Worm (Caenorhabditis elegans) whole organism, young adult: ENCODE results near the gene ddr-1.
A peak's percentile ranks its signal among the peaks of the same experiment; 100 is the strongest.

ENCODE experiments used
- B0019.2 ChIP-seq: fragments of 200-800 bp; sonication (Bioruptor generic); conservative IDR thresholded peaks from 2 replicates; pipeline ENCODE4 v1.3.6; 2022; ENCODE audit warnings: missing genetic modification reagents, missing genetic modification characterization, missing compliant biosample characterization
- B0336.3 ChIP-seq: fragments of 200-800 bp; sonication (Bioruptor generic); IDR thresholded peaks from 2 replicates; pipeline ENCODE4 v1.3.6; 2022; ENCODE audit warnings: missing genetic modification characterization, missing compliant biosample characterization
- C17E4.6 ChIP-seq: fragments of 200-800 bp; sonication (Bioruptor generic); IDR thresholded peaks from 2 replicates; pipeline ENCODE4 v1.3.6; 2022; ENCODE audit warnings: missing genetic modification reagents, missing genetic modification characterization, missing compliant biosample characterization
- F10E7.11 ChIP-seq: sonication (generic microtip); optimal IDR thresholded peaks from 2 replicates; lab custom pipeline; 2017; ENCODE audit warnings: mild to moderate bottlenecking, missing genetic modification characterization, moderate library complexity, missing compliant biosample characterization
- F23B12.7 ChIP-seq: sonication (generic microtip); optimal IDR thresholded peaks from 2 replicates; lab custom pipeline; 2017; ENCODE audit warnings: missing genetic modification characterization, mild to moderate bottlenecking, missing compliant biosample characterization, antibody characterized with exemption, moderate library complexity; ENCODE audit not compliant: insufficient read depth
- F55B11.4 ChIP-seq: sonication (generic microtip); optimal IDR thresholded peaks from 2 replicates; lab custom pipeline; 2016; ENCODE audit warnings: missing compliant biosample characterization, missing genetic modification characterization, borderline replicate concordance; ENCODE audit not compliant: insufficient read depth
- F57A8.1 ChIP-seq: fragments of 200-800 bp; sonication (Bioruptor generic); optimal IDR thresholded peaks from 2 replicates; lab custom pipeline; 2018; ENCODE audit warnings: mild to moderate bottlenecking, missing genetic modification characterization, moderate library complexity, missing compliant biosample characterization
- F57C9.4 ChIP-seq: sonication (generic microtip); optimal IDR thresholded peaks from 2 replicates; lab custom pipeline; 2017; ENCODE audit warnings: mild to moderate bottlenecking, missing genetic modification characterization, missing compliant biosample characterization
- K11D2.4 ChIP-seq: fragments of 200-800 bp; sonication (Bioruptor generic); IDR thresholded peaks from 2 replicates; pipeline ENCODE4 v1.3.6; 2022; ENCODE audit warnings: missing genetic modification reagents, missing genetic modification characterization, missing compliant biosample characterization
- Y53G8AR.9 ChIP-seq: fragments of 200-800 bp; sonication (Bioruptor generic); conservative IDR thresholded peaks from 2 replicates; pipeline ENCODE4 v1.3.6; 2022; ENCODE audit warnings: missing genetic modification reagents, missing genetic modification characterization, missing compliant biosample characterization
- Y95B8A.8 ChIP-seq: fragments of 200-800 bp; sonication (Bioruptor generic); IDR thresholded peaks from 2 replicates; pipeline ENCODE4 v1.3.6; 2022; ENCODE audit warnings: missing genetic modification reagents, missing genetic modification characterization, missing compliant biosample characterization
- atf-7 ChIP-seq: sonication (generic microtip); optimal IDR thresholded peaks from 2 replicates; lab custom pipeline; 2017; ENCODE audit warnings: mild to moderate bottlenecking, missing genetic modification characterization, missing compliant biosample characterization
- athp-1 ChIP-seq: sonication (generic microtip); optimal IDR thresholded peaks from 2 replicates; lab custom pipeline; 2017; ENCODE audit warnings: mild to moderate bottlenecking, missing genetic modification characterization, missing compliant biosample characterization
- attf-3 ChIP-seq: fragments of 200-800 bp; sonication (Bioruptor generic); conservative IDR thresholded peaks from 2 replicates; pipeline ENCODE4 v1.3.6; 2022; ENCODE audit warnings: missing genetic modification reagents, missing genetic modification characterization, missing compliant biosample characterization
- attf-6 ChIP-seq: fragments of 200-800 bp; sonication (Bioruptor generic); IDR thresholded peaks from 2 replicates; pipeline ENCODE4 v1.3.6; 2022; ENCODE audit warnings: missing genetic modification reagents, missing genetic modification characterization, missing compliant biosample characterization
- bed-2 ChIP-seq: fragments of 200-800 bp; sonication (Bioruptor generic); IDR thresholded peaks from 2 replicates; pipeline ENCODE4 v1.3.6; 2022; ENCODE audit warnings: missing genetic modification reagents, missing genetic modification characterization, missing compliant biosample characterization
- ccch-3 ChIP-seq: fragments of 200-800 bp; sonication (Bioruptor generic); optimal IDR thresholded peaks from 2 replicates; lab custom pipeline; 2018; ENCODE audit warnings: mild to moderate bottlenecking, missing genetic modification characterization, missing compliant biosample characterization
- cebp-1 ChIP-seq, 2 experiments: fragments of 200-800 bp in 1 of 2; sonication (Bioruptor generic) in 1 of 2; sonication (generic microtip) in 1 of 2; IDR thresholded peaks in 1 of 2; optimal IDR thresholded peaks in 1 of 2; 2 replicates each; pipeline versions ENCODE4 v1.3.6 to Lab custom; 2017 to 2022; ENCODE audit warnings: missing compliant biosample characterization in 2 of 2, missing genetic modification characterization in 2 of 2, mild to moderate bottlenecking in 1 of 2, missing genetic modification reagents in 1 of 2, moderate library complexity in 1 of 2
- ceh-27 ChIP-seq: fragments of 200-800 bp; sonication (Bioruptor generic); optimal IDR thresholded peaks from 2 replicates; lab custom pipeline; 2018; ENCODE audit warnings: mild to moderate bottlenecking, missing genetic modification characterization, moderate library complexity, missing compliant biosample characterization
- dox-1 ChIP-seq: fragments of 200-800 bp; sonication (Bioruptor generic); IDR thresholded peaks from 2 replicates; pipeline ENCODE4 v1.3.6; 2022; ENCODE audit warnings: missing genetic modification reagents, missing genetic modification characterization, missing compliant biosample characterization
- efl-1 ChIP-seq: fragments of 150-350 bp; optimal IDR thresholded peaks from 2 replicates; lab custom pipeline; 2014; ENCODE audit warnings: missing biosample characterization, missing genetic modification reagents, missing genetic modification characterization
- egrh-3 ChIP-seq: fragments of 200-800 bp; sonication (Bioruptor generic); IDR thresholded peaks from 2 replicates; pipeline ENCODE4 v1.3.6; 2022; ENCODE audit warnings: missing genetic modification reagents, missing genetic modification characterization, missing compliant biosample characterization
- ets-4 ChIP-seq: fragments of 200-800 bp; sonication (Bioruptor generic); optimal IDR thresholded peaks from 2 replicates; lab custom pipeline; 2018; ENCODE audit warnings: mild to moderate bottlenecking, missing genetic modification characterization, missing compliant biosample characterization
- fkh-3 ChIP-seq: sonication (generic microtip); optimal IDR thresholded peaks from 2 replicates; lab custom pipeline; 2016; ENCODE audit warnings: mild to moderate bottlenecking, missing genetic modification characterization, missing compliant biosample characterization
- gei-17 ChIP-seq: fragments of 200-800 bp; sonication (Bioruptor generic); optimal IDR thresholded peaks from 2 replicates; lab custom pipeline; 2018; ENCODE audit warnings: mild to moderate bottlenecking, missing genetic modification characterization, missing compliant biosample characterization
- lag-1 ChIP-seq: fragments of 200-800 bp; sonication (Bioruptor generic); IDR thresholded peaks from 2 replicates; pipeline ENCODE4 v1.3.6; 2022; ENCODE audit warnings: missing genetic modification reagents, missing genetic modification characterization, missing compliant biosample characterization
- lin-26 ChIP-seq: fragments of 200-800 bp; sonication (Bioruptor generic); IDR thresholded peaks from 2 replicates; pipeline ENCODE4 v1.3.6; 2022; ENCODE audit warnings: missing genetic modification reagents, missing genetic modification characterization, missing compliant biosample characterization
- lin-35 ChIP-seq, 3 experiments: fragments of 150-350 bp in 2 of 3; sonication (generic microtip) in 1 of 3; optimal IDR thresholded peaks; 2 replicates each; lab custom pipeline; 2014 to 2018; ENCODE audit warnings: missing biosample characterization in 3 of 3, missing genetic modification characterization in 3 of 3, missing genetic modification reagents in 3 of 3
- madf-3 ChIP-seq: fragments of 200-800 bp; sonication (Bioruptor generic); IDR thresholded peaks from 2 replicates; pipeline ENCODE4 v1.3.6; 2022; ENCODE audit warnings: missing genetic modification reagents, missing genetic modification characterization, missing compliant biosample characterization
- madf-8 ChIP-seq: fragments of 200-800 bp; sonication (Bioruptor generic); conservative IDR thresholded peaks from 2 replicates; pipeline ENCODE4 v1.3.6; 2022; ENCODE audit warnings: missing genetic modification reagents, missing genetic modification characterization, missing compliant biosample characterization
- mes-4 ChIP-seq: sonication (generic microtip); optimal IDR thresholded peaks from 2 replicates; lab custom pipeline; 2016; ENCODE audit warnings: missing genotype, missing genetic modification characterization, missing compliant biosample characterization
- nfyb-1 ChIP-seq: fragments of 200-800 bp; sonication (Bioruptor generic); IDR thresholded peaks from 2 replicates; pipeline ENCODE4 v1.3.6; 2022; ENCODE audit warnings: missing genetic modification reagents, missing genetic modification characterization, missing compliant biosample characterization
- nhr-80 ChIP-seq: sonication (generic microtip); optimal IDR thresholded peaks from 2 replicates; lab custom pipeline; 2016; ENCODE audit warnings: missing genetic modification characterization, missing compliant biosample characterization
- rcor-1 ChIP-seq: fragments of 200-800 bp; sonication (Bioruptor generic); IDR thresholded peaks from 2 replicates; pipeline ENCODE4 v1.3.6; 2022; ENCODE audit warnings: missing genetic modification reagents, missing genetic modification characterization, missing compliant biosample characterization
- sdz-38 ChIP-seq: sonication (generic microtip); optimal IDR thresholded peaks from 2 replicates; lab custom pipeline; 2016; ENCODE audit warnings: missing genotype, missing genetic modification characterization, missing compliant biosample characterization
- snpc-4 ChIP-seq, 5 experiments: fragments of 150-350 bp in 1 of 5; sonication (generic microtip) in 4 of 5; optimal IDR thresholded peaks; 2 replicates each; lab custom pipeline; 2014 to 2018; ENCODE audit warnings: missing genetic modification characterization in 5 of 5, missing biosample characterization in 3 of 5, antibody characterized with exemption in 2 of 5, mild to moderate bottlenecking in 2 of 5, missing compliant biosample characterization in 2 of 5, missing genotype in 2 of 5, moderate library complexity in 2 of 5, missing genetic modification reagents in 1 of 5
- somi-1 ChIP-seq: fragments of 200-800 bp; sonication (Bioruptor generic); optimal IDR thresholded peaks from 2 replicates; lab custom pipeline; 2018; ENCODE audit warnings: mild to moderate bottlenecking, missing genetic modification characterization, missing compliant biosample characterization
- tlf-1 ChIP-seq: fragments of 200-800 bp; sonication (Bioruptor generic); optimal IDR thresholded peaks from 2 replicates; lab custom pipeline; 2018; ENCODE audit warnings: mild to moderate bottlenecking, missing genetic modification characterization, missing compliant biosample characterization
- unc-130 ChIP-seq: sonication (generic microtip); optimal IDR thresholded peaks from 2 replicates; lab custom pipeline; 2016; ENCODE audit warnings: missing genetic modification reagents, missing genetic modification characterization, missing compliant biosample characterization
- xnd-1 ChIP-seq: sonication (generic microtip); optimal IDR thresholded peaks from 2 replicates; lab custom pipeline; 2016; ENCODE audit warnings: missing genotype, missing genetic modification reagents, missing genetic modification characterization, missing compliant biosample characterization

Gene ddr-1

DNA sequence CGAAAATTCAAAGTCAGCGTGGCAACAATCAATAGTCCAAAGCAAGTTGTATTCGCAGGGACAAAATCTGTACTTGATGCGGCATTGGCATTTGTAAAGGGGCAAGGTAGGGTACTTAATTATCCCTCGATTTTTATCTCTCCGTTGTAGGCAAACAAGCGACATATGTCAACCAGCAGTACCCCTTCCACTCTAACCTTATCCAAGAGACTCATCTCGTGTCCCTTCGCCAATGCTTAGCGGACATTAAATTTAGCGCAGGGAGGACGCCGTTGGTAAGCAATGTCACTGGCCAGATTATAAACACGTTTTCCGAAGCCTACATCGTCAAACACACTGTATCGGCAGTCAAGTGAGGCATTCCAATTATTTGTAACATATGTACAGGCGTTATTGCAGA is 31.7 kb upstream of the ddr-1 start (continued):
- TF ChIP-seq Y53G8AR.9 (GFP tag; lab: Robert Waterston, UW), result peak; percentile 97
- peak; percentile 96 for TF ChIP-seq somi-1 (GFP tag; lab: Kevin White, UChicago)
- TF ChIP-seq nfyb-1, result peak; percentile 97
- no peak for TF ChIP-seq B0019.2 (GFP tag; lab: Robert Waterston, UW)
- TF ChIP-seq sdz-38 (tag; lab: Kevin White, UChicago), result no peak
- TF ChIP-seq unc-130 (GFP tag; lab: Kevin White, UChicago), result no peak
- peak; percentile 56 for TF ChIP-seq attf-3 (GFP tag; lab: Robert Waterston, UW)
- TF ChIP-seq B0336.3 (GFP tag; lab: Robert Waterston, UW), result peak; percentile 99
- TF ChIP-seq snpc-4 (GFP tag; optimal IDR thresholded peaks at IDR 0.05; lab: Kevin White, UChicago), result no peak
- peak in 1 of 4 experiments; percentile 68 for TF ChIP-seq snpc-4 (tag; optimal IDR thresholded peaks at IDR 0.05; lab: Kevin White, UChicago)
- TF ChIP-seq madf-8 (GFP tag; lab: Robert Waterston, UW), result no peak

DNA sequence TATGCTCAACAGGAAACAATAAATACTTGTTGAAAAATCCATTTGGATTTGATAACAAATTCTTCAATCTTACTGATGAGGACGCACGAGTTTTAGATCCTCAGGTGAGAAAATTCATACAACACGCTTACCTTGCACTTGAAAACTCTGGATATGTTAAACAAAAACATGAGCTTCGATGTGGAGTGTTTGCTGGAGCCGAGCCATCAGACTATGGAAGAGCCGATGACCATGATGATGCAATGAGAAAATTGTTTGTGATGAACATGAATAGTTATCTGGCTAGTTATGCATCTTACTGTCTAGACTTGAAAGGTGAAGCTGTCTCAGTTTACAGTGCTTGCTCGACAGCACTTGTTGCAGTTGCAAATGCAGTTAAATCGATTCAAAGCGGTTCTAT is 27.1 kb upstream of the ddr-1 start:
- TF ChIP-seq nhr-80 (tag; lab: Kevin White, UChicago), result no peak
- TF ChIP-seq efl-1 (GFP tag; lab: Kevin White, UChicago), result no peak
- TF ChIP-seq mes-4 (tag; lab: Kevin White, UChicago), result no peak
- no peak for TF ChIP-seq tlf-1
- no peak for TF ChIP-seq xnd-1 (tag; lab: Kevin White, UChicago)
- TF ChIP-seq lag-1 (GFP tag; lab: Robert Waterston, UW), result no peak
- TF ChIP-seq B0019.2 (GFP tag; lab: Robert Waterston, UW), result no peak
- TF ChIP-seq attf-6 (GFP tag; lab: Robert Waterston, UW), result no peak
- TF ChIP-seq lin-35 (GFP tag; optimal IDR thresholded peaks at IDR 0.05; lab: Kevin White, UChicago), result no peak
- TF ChIP-seq gei-17 (GFP tag; lab: Kevin White, UChicago), result no peak
- no peak for TF ChIP-seq F55B11.4 (tag; lab: Kevin White, UChicago)
- no peak for TF ChIP-seq athp-1 (tag; lab: Kevin White, UChicago)
- TF ChIP-seq F57C9.4 (tag; lab: Kevin White, UChicago), result no peak
- no peak for TF ChIP-seq ets-4 (GFP tag; lab: Kevin White, UChicago)

DNA sequence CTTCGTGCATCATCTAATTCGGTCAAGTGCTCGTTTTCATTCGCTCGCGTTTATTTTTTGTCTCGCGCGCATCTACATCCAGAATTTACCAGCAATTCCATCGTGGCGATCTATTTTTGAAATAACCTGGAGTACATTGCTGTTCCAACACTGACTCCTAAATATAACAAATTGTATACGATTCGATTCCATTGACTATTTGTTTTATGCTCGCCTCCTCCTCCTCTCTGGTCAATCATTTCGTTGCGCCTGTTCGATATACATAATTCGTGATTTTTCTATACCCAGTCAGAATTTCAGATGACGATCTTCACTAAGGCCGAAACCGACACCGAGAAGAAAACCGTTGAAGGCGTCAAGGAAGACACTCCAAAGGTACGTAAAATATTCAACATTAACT is 16.2 kb upstream of the ddr-1 start, which contains the start of gene itm-2:
Gene itm-2, plus strand, starts transcription at position 301 of the 400 bp plus-strand sequence.
- no peak for TF ChIP-seq fkh-3
- TF ChIP-seq lin-26 (GFP tag; lab: Robert Waterston, UW), result no peak
- TF ChIP-seq F10E7.11 (tag; lab: Kevin White, UChicago), result no peak
- TF ChIP-seq sdz-38 (tag; lab: Kevin White, UChicago), result no peak
- TF ChIP-seq gei-17 (GFP tag; lab: Kevin White, UChicago), result no peak
- TF ChIP-seq F23B12.7 (tag; lab: Kevin White, UChicago), result no peak
- TF ChIP-seq cebp-1 (GFP tag; IDR thresholded peaks at IDR 0.05; lab: Robert Waterston, UW), result no peak
- no peak for TF ChIP-seq cebp-1 (tag; optimal IDR thresholded peaks at IDR 0.05; lab: Kevin White, UChicago)
- no peak for TF ChIP-seq C17E4.6 (GFP tag; lab: Robert Waterston, UW)
- TF ChIP-seq bed-2 (GFP tag; lab: Robert Waterston, UW), result no peak
- no peak for TF ChIP-seq dox-1 (GFP tag; lab: Robert Waterston, UW)

ce11 chrX:5447381-5447780 is 13.6 kb upstream of the ddr-1 start:
- no peak for TF ChIP-seq Y95B8A.8
- no peak for TF ChIP-seq K11D2.4 (GFP tag; lab: Robert Waterston, UW)
- no peak for TF ChIP-seq ccch-3 (GFP tag; lab: Kevin White, UChicago)
- no peak for TF ChIP-seq madf-3 (GFP tag; lab: Robert Waterston, UW)
- TF ChIP-seq egrh-3 (GFP tag; lab: Robert Waterston, UW), result no peak
- TF ChIP-seq B0019.2 (GFP tag; lab: Robert Waterston, UW), result no peak
- no peak for TF ChIP-seq ceh-27
- no peak for TF ChIP-seq atf-7 (tag; lab: Kevin White, UChicago)
- no peak for TF ChIP-seq F57A8.1 (GFP tag; lab: Kevin White, UChicago)
- TF ChIP-seq rcor-1 (GFP tag; lab: Robert Waterston, UW), result no peak
